Fruit fly (Drosophila melanogaster): ENCODE measurements around the gene CG2200.

The CG2200 gene

DNA sequence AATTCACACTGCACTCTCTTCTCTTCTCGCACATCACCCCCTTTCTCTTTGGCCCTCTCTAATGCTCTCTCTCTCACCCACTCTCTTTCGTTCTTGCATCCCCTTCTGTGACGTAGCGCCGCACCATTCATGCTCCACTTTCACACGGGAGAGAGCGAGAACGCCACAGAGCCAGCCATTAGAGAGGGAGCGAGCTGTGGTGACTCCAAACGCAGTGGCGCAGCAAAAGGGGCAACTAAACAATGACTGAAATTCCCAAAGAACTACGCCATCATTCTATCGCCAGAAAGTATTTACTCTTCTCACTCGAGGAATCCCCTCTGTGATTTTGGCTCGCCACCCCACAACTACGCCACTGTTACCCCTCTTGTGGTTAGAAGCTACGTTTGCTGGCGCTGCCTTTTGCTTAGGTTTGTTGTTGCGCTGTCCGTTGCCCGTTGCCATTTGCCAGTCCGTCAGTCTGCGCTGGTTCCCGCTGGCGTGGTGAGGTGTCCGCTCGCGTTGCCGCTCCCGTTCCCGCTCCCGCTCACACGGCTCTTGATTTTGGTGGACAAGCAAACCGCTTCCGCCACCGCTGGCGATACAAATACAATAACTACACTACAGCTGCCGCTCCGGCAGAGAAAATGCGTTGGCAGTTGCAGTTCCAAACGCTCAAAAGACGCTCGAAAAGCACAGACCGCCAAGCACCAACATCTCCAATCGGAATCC is 37.1 kb downstream of the CG2200 start (continued):
- TF ChIP-seq ems (GFP tag; optimal IDR thresholded peaks at IDR 0.05), result peak; percentile 99
- peak; percentile 95 for TF ChIP-seq YL-1 (GFP tag; optimal IDR thresholded peaks at IDR 0.05)
- peak; percentile 58 for TF ChIP-seq HLHmδ (GFP tag; optimal IDR thresholded peaks at IDR 0.05)
- TF ChIP-seq CG17612 (GFP tag; IDR thresholded peaks at IDR 0.05), result peak; percentile 98
- TF ChIP-seq Mes4 (GFP tag; optimal IDR thresholded peaks at IDR 0.05), result peak; percentile 99
- peak; percentile 99 to 100 for TF ChIP-seq dpn (GFP tag; optimal IDR thresholded peaks at IDR 0.05)
- peak; percentile 98 for TF ChIP-seq eyg (GFP tag; optimal IDR thresholded peaks at IDR 0.05)
- peak; percentile 99 for TF ChIP-seq so (GFP tag; IDR thresholded peaks at IDR 0.05)
- peak; percentile 99 for TF ChIP-seq Ada2b (GFP tag; IDR thresholded peaks at IDR 0.05)
- TF ChIP-seq gfzf (GFP tag; optimal IDR thresholded peaks at IDR 0.05), result peak; percentile 35
- peak; percentile 98 for TF ChIP-seq sr (GFP tag; IDR thresholded peaks at IDR 0.05)
- TF ChIP-seq NFAT (GFP tag; IDR thresholded peaks at IDR 0.05), result peak; percentile 99
- TF ChIP-seq gce (GFP tag; IDR thresholded peaks at IDR 0.05), result peak; percentile 99
- peak; percentile 97 for TF ChIP-seq Ravus (GFP tag; IDR thresholded peaks at IDR 0.05)
- TF ChIP-seq CG13296 (GFP tag; optimal IDR thresholded peaks at IDR 0.05), result peak; percentile 99
- peak; percentile 96 for TF ChIP-seq Blimp-1 (GFP tag; optimal IDR thresholded peaks at IDR 0.05)
- peak in 1 of 2 experiments; percentile 78 for TF ChIP-seq insv (GFP tag; optimal IDR thresholded peaks at IDR 0.05)
- TF ChIP-seq Bdp1 (GFP tag; optimal IDR thresholded peaks at IDR 0.05), result peak; percentile 94
- TF ChIP-seq gsb-n (tag; optimal IDR thresholded peaks at IDR 0.05), result peak; percentile 95
- peak; percentile 98 for TF ChIP-seq NC2β (GFP tag; optimal IDR thresholded peaks at IDR 0.05)
- TF ChIP-seq CG5245 (GFP tag; optimal IDR thresholded peaks at IDR 0.05), result peak; percentile 99
- peak; percentile 98 for TF ChIP-seq her (GFP tag; optimal IDR thresholded peaks at IDR 0.05)
- peak; percentile 70 for TF ChIP-seq Bgb (GFP tag; IDR thresholded peaks at IDR 0.05; ENCODE audit: partially characterized antibody)
- peak in 1 of 3 experiments; percentile 89 for TF ChIP-seq Stat92E (GFP tag; optimal IDR thresholded peaks at IDR 0.05)
- TF ChIP-seq CG6689 (GFP tag; IDR thresholded peaks at IDR 0.05), result peak; percentile 98
- TF ChIP-seq CG1792 (GFP tag; optimal IDR thresholded peaks at IDR 0.05), result peak; percentile 99
- TF ChIP-seq ap (GFP tag; IDR thresholded peaks at IDR 0.05), result peak; percentile 98
- peak; percentile 100 for TF ChIP-seq chm (GFP tag; IDR thresholded peaks at IDR 0.05)
- TF ChIP-seq aop (GFP tag; IDR thresholded peaks at IDR 0.05), result peak; percentile 97
- 0 out of 3 replicates have a peak, but pooled peaks have one; percentile 42 for TF ChIP-seq CG14860 (GFP tag; IDR thresholded peaks at IDR 0.05; ENCODE audit: partially characterized antibody)
- TF ChIP-seq lbe (GFP tag; optimal IDR thresholded peaks at IDR 0.05), result peak; percentile 98
- TF ChIP-seq Sin3A (optimal IDR thresholded peaks at IDR 0.05), result no peak
- TF ChIP-seq fd96Cb (tag; optimal IDR thresholded peaks at IDR 0.05), result peak; percentile 97
- peak; percentile 95 for TF ChIP-seq phol (tag; optimal IDR thresholded peaks at IDR 0.05)
- peak; percentile 99 for TF ChIP-seq HHEX (GFP tag; optimal IDR thresholded peaks at IDR 0.05)
- TF ChIP-seq schlank (tag; optimal IDR thresholded peaks at IDR 0.05), result peak; percentile 99
- peak; percentile 96 for TF ChIP-seq Max (GFP tag; optimal IDR thresholded peaks at IDR 0.05)
- peak; percentile 85 for TF ChIP-seq CG2116 (GFP tag; optimal IDR thresholded peaks at IDR 0.05)
- TF ChIP-seq bsh (GFP tag; optimal IDR thresholded peaks at IDR 0.05), result peak; percentile 97 to 98
- peak; percentile 72 for TF ChIP-seq CG7745 (tag; optimal IDR thresholded peaks at IDR 0.05)
- peak; percentile 100 for TF ChIP-seq Gug (GFP tag; IDR thresholded peaks at IDR 0.05)
- peak; percentile 95 for TF ChIP-seq CG31365 (tag; optimal IDR thresholded peaks at IDR 0.05)
- TF ChIP-seq tin (GFP tag; optimal IDR thresholded peaks at IDR 0.05), result peak; percentile 99
- peak; percentile 98 for TF ChIP-seq emc (GFP tag; optimal IDR thresholded peaks at IDR 0.05)
- peak; percentile 99 for TF ChIP-seq CG30431 (GFP tag; optimal IDR thresholded peaks at IDR 0.05)
- peak; percentile 94 for TF ChIP-seq Vsx1 (GFP tag; optimal IDR thresholded peaks at IDR 0.05)
- TF ChIP-seq CG3847 (GFP tag; IDR thresholded peaks at IDR 0.05), result peak; percentile 99
- TF ChIP-seq CG11093 (GFP tag; IDR thresholded peaks at IDR 0.05), result peak; percentile 99
- no peak for TF ChIP-seq D (optimal IDR thresholded peaks at IDR 0.05)
- peak; percentile 97 for TF ChIP-seq D (GFP tag; optimal IDR thresholded peaks at IDR 0.05)

Data from whole organism, embryonic.